Fruit fly (Drosophila melanogaster): Measurements from ENCODE around the gene COX5A.

COX5A gene

dm6 chr3R:11849378-11850249 lies 30.5 kb downstream of the COX5A start (continued):
- TF ChIP-seq en (GFP tag; optimal IDR thresholded peaks at IDR 0.05), result peak; percentile 78
- peak; percentile 97 for TF ChIP-seq ATbp (GFP tag; optimal IDR thresholded peaks at IDR 0.05)
- peak in 1 of 3 experiments; percentile 88 for TF ChIP-seq lola (GFP tag; optimal IDR thresholded peaks at IDR 0.05)
- TF ChIP-seq Hr39 (optimal IDR thresholded peaks at IDR 0.05), result no peak
- peak; percentile 67 for TF ChIP-seq CG16815 (GFP tag; optimal IDR thresholded peaks at IDR 0.05)
- TF ChIP-seq CG17361 (GFP tag; IDR thresholded peaks at IDR 0.05), result peak; percentile 94
- TF ChIP-seq HmgD (GFP tag; optimal IDR thresholded peaks at IDR 0.05), result peak; percentile 70
- TF ChIP-seq kay (GFP tag; optimal IDR thresholded peaks at IDR 0.05), result peak; percentile 85
- TF ChIP-seq CG43689 (GFP tag; IDR thresholded peaks at IDR 0.05), result peak; percentile 68; the same call in 1 of the 2 replicates
- no peak for TF ChIP-seq Scr (GFP tag; IDR thresholded peaks at IDR 0.05; ENCODE audit: partially characterized antibody)
- no peak for TF ChIP-seq tll (GFP tag; optimal IDR thresholded peaks at IDR 0.05)
- peak; percentile 51 for TF ChIP-seq HLH54F (GFP tag; optimal IDR thresholded peaks at IDR 0.05)
- TF ChIP-seq maf-S (GFP tag; optimal IDR thresholded peaks at IDR 0.05), result peak; percentile 79
- TF ChIP-seq fd102C (GFP tag; optimal IDR thresholded peaks at IDR 0.05), result no peak
- peak; percentile 74 for TF ChIP-seq Ets97D (GFP tag; optimal IDR thresholded peaks at IDR 0.05)
- TF ChIP-seq CG31224 (GFP tag; IDR thresholded peaks at IDR 0.05), result no peak
- TF ChIP-seq Rfx (GFP tag; IDR thresholded peaks at IDR 0.05), result 0 out of 2 replicates have a peak, but pooled peaks have one; percentile 32
- TF ChIP-seq Dp (GFP tag; optimal IDR thresholded peaks at IDR 0.05), result no peak
- peak; percentile 60 for TF ChIP-seq scrt (GFP tag; optimal IDR thresholded peaks at IDR 0.05)
- no peak for TF ChIP-seq CG2120 (GFP tag; optimal IDR thresholded peaks at IDR 0.05)
- TF ChIP-seq CG12391 (tag; optimal IDR thresholded peaks at IDR 0.05), result peak; percentile 90
- peak; percentile 25 for TF ChIP-seq CG12744 (GFP tag; optimal IDR thresholded peaks at IDR 0.05)
- TF ChIP-seq pita (GFP tag; optimal IDR thresholded peaks at IDR 0.05), result no peak
- TF ChIP-seq Ets65A (GFP tag), result peak; percentile 98
- TF ChIP-seq fd96Cb (tag; optimal IDR thresholded peaks at IDR 0.05), result peak; percentile 96
- TF ChIP-seq CG7271 (tag; optimal IDR thresholded peaks at IDR 0.05), result no peak
- no peak for TF ChIP-seq CG13296 (GFP tag; optimal IDR thresholded peaks at IDR 0.05)
- TF ChIP-seq phol (tag; optimal IDR thresholded peaks at IDR 0.05), result peak; percentile 94
- peak; percentile 73 for TF ChIP-seq CG9727 (GFP tag; optimal IDR thresholded peaks at IDR 0.05)
- TF ChIP-seq CG7963 (GFP tag; IDR thresholded peaks at IDR 0.05; ENCODE audit: partially characterized antibody), result no peak
- TF ChIP-seq Pdp1 (GFP tag; optimal IDR thresholded peaks at IDR 0.05), result peak; percentile 91 to 93
- TF ChIP-seq CG8478 (optimal IDR thresholded peaks at IDR 0.05), result no peak
- TF ChIP-seq Dip3 (GFP tag; optimal IDR thresholded peaks at IDR 0.05), result peak; percentile 24
- TF ChIP-seq disco-r (GFP tag; optimal IDR thresholded peaks at IDR 0.05), result peak; percentile 83
- TF ChIP-seq CG14441 (GFP tag; IDR thresholded peaks at IDR 0.05), result peak; percentile 78
- TF ChIP-seq cato (GFP tag; optimal IDR thresholded peaks at IDR 0.05; ENCODE audit: borderline replicate concordance), result peak; percentile 76
- peak; percentile 97 for TF ChIP-seq ken (GFP tag; IDR thresholded peaks at IDR 0.05)
- TF ChIP-seq stc (GFP tag; IDR thresholded peaks at IDR 0.05), result peak; percentile 86
- TF ChIP-seq Six4 (GFP tag; optimal IDR thresholded peaks at IDR 0.05), result peak; percentile 92
- TF ChIP-seq lmd (GFP tag; IDR thresholded peaks at IDR 0.05), result peak; percentile 88
- peak; percentile 38 for TF ChIP-seq Usf (GFP tag; optimal IDR thresholded peaks at IDR 0.05)
- TF ChIP-seq CG10209 (GFP tag; optimal IDR thresholded peaks at IDR 0.05), result peak; percentile 84
- TF ChIP-seq Stat92E (GFP tag; optimal IDR thresholded peaks at IDR 0.05), result peak in 1 of 3 experiments; percentile 90
- no peak for TF ChIP-seq pan (optimal IDR thresholded peaks at IDR 0.05)
- TF ChIP-seq pan (GFP tag; optimal IDR thresholded peaks at IDR 0.05 in 1 of 2, IDR thresholded peaks at IDR 0.05 in 1 of 2), result peak in 1 of 2 experiments; percentile 88
- TF ChIP-seq trem (tag; optimal IDR thresholded peaks at IDR 0.05), result peak; percentile 81
- TF ChIP-seq croc (GFP tag; conservative IDR thresholded peaks at IDR 0.05), result peak; percentile 93
- TF ChIP-seq sd (tag; optimal IDR thresholded peaks at IDR 0.05), result peak; percentile 56

All from whole organism, embryonic.